Worm (Caenorhabditis elegans) whole organism, young adult: ENCODE data around the gene gpa-3.

Experiments used
- B0336.3 ChIP-seq: fragments of 200-800 bp; sonication (Bioruptor generic); IDR thresholded peaks from 2 replicates; pipeline ENCODE4 v1.3.6; 2022; ENCODE audit warnings: missing genetic modification characterization, missing compliant biosample characterization
- F39B2.1 ChIP-seq: fragments of 200-800 bp; sonication (Bioruptor generic); IDR thresholded peaks from 2 replicates; pipeline ENCODE4 v1.3.6; 2022; ENCODE audit warnings: missing genetic modification reagents, missing genetic modification characterization, missing compliant biosample characterization
- F57A8.1 ChIP-seq: fragments of 200-800 bp; sonication (Bioruptor generic); optimal IDR thresholded peaks from 2 replicates; lab custom pipeline; 2018; ENCODE audit warnings: mild to moderate bottlenecking, missing genetic modification characterization, moderate library complexity, missing compliant biosample characterization
- T26A5.8 ChIP-seq: sonication (generic microtip); optimal IDR thresholded peaks from 2 replicates; lab custom pipeline; 2016; ENCODE audit warnings: missing genetic modification characterization, missing compliant biosample characterization
- Y53G8AR.9 ChIP-seq: fragments of 200-800 bp; sonication (Bioruptor generic); conservative IDR thresholded peaks from 2 replicates; pipeline ENCODE4 v1.3.6; 2022; ENCODE audit warnings: missing genetic modification reagents, missing genetic modification characterization, missing compliant biosample characterization
- Y67H2A.10 ChIP-seq: fragments of 200-800 bp; sonication (Bioruptor generic); conservative IDR thresholded peaks from 2 replicates; pipeline ENCODE4 v1.3.6; 2022; ENCODE audit warnings: missing genetic modification reagents, missing genetic modification characterization, missing compliant biosample characterization
- Y95B8A.8 ChIP-seq: fragments of 200-800 bp; sonication (Bioruptor generic); IDR thresholded peaks from 2 replicates; pipeline ENCODE4 v1.3.6; 2022; ENCODE audit warnings: missing genetic modification reagents, missing genetic modification characterization, missing compliant biosample characterization
- ZK185.1 ChIP-seq: sonication (generic microtip); optimal IDR thresholded peaks from 2 replicates; lab custom pipeline; 2016; ENCODE audit warnings: mild to moderate bottlenecking, missing genetic modification characterization, missing compliant biosample characterization; ENCODE audit not compliant: poor library complexity, severe bottlenecking
- aptf-2 ChIP-seq: fragments of 200-800 bp; sonication (Bioruptor generic); conservative IDR thresholded peaks from 2 replicates; pipeline ENCODE4 v1.3.6; 2022; ENCODE audit warnings: missing genetic modification reagents, missing genetic modification characterization, missing compliant biosample characterization
- aptf-3 ChIP-seq: fragments of 200-800 bp; sonication (Bioruptor generic); IDR thresholded peaks from 2 replicates; pipeline ENCODE4 v1.3.6; 2022; ENCODE audit warnings: missing genetic modification characterization, missing compliant biosample characterization
- attf-5 ChIP-seq: fragments of 200-800 bp; sonication (Bioruptor generic); optimal IDR thresholded peaks from 2 replicates; lab custom pipeline; 2018; ENCODE audit warnings: mild to moderate bottlenecking, missing genetic modification characterization, missing compliant biosample characterization
- attf-6 ChIP-seq: fragments of 200-800 bp; sonication (Bioruptor generic); IDR thresholded peaks from 2 replicates; pipeline ENCODE4 v1.3.6; 2022; ENCODE audit warnings: missing genetic modification reagents, missing genetic modification characterization, missing compliant biosample characterization
- bed-1 ChIP-seq: fragments of 200-800 bp; sonication (Bioruptor generic); IDR thresholded peaks from 2 replicates; pipeline ENCODE4 v1.3.6; 2022; ENCODE audit warnings: missing genetic modification reagents, missing genetic modification characterization, missing compliant biosample characterization
- bed-2 ChIP-seq: fragments of 200-800 bp; sonication (Bioruptor generic); IDR thresholded peaks from 2 replicates; pipeline ENCODE4 v1.3.6; 2022; ENCODE audit warnings: missing genetic modification reagents, missing genetic modification characterization, missing compliant biosample characterization
- cebp-2 ChIP-seq: fragments of 200-800 bp; sonication (Bioruptor generic); IDR thresholded peaks from 2 replicates; pipeline ENCODE4 v1.3.6; 2022; ENCODE audit warnings: missing genetic modification characterization, missing compliant biosample characterization
- ceh-100 ChIP-seq: fragments of 200-800 bp; sonication (Bioruptor generic); IDR thresholded peaks from 2 replicates; pipeline ENCODE4 v1.3.6; 2022; ENCODE audit warnings: missing genetic modification reagents, missing genetic modification characterization, missing compliant biosample characterization
- chd-7 ChIP-seq: sonication (generic microtip); optimal IDR thresholded peaks from 2 replicates; lab custom pipeline; 2016; ENCODE audit warnings: mild to moderate bottlenecking, missing genetic modification characterization, moderate library complexity, missing compliant biosample characterization
- die-1 ChIP-seq: sonication (generic microtip); optimal IDR thresholded peaks from 2 replicates; lab custom pipeline; 2016; ENCODE audit warnings: missing genotype, mild to moderate bottlenecking, missing genetic modification characterization, missing compliant biosample characterization
- dpl-1 ChIP-seq: fragments of 150-350 bp; optimal IDR thresholded peaks from 2 replicates; lab custom pipeline; 2014; ENCODE audit warnings: missing biosample characterization, missing genetic modification reagents, missing genetic modification characterization
- egl-18 ChIP-seq: fragments of 200-800 bp; sonication (Bioruptor generic); IDR thresholded peaks from 2 replicates; pipeline ENCODE4 v1.3.6; 2022; ENCODE audit warnings: missing genetic modification reagents, missing genetic modification characterization, missing compliant biosample characterization
- gei-17 ChIP-seq: fragments of 200-800 bp; sonication (Bioruptor generic); optimal IDR thresholded peaks from 2 replicates; lab custom pipeline; 2018; ENCODE audit warnings: mild to moderate bottlenecking, missing genetic modification characterization, missing compliant biosample characterization
- hlh-12 ChIP-seq: sonication (generic microtip); optimal IDR thresholded peaks from 2 replicates; lab custom pipeline; 2016; ENCODE audit warnings: missing genetic modification characterization, missing compliant biosample characterization
- hlh-26 ChIP-seq: fragments of 200-800 bp; sonication (Bioruptor generic); conservative IDR thresholded peaks from 2 replicates; pipeline ENCODE4 v1.3.6; 2022; ENCODE audit warnings: missing genetic modification reagents, missing genetic modification characterization, missing compliant biosample characterization
- hmg-1.2 ChIP-seq: fragments of 200-800 bp; sonication (Bioruptor generic); IDR thresholded peaks from 2 replicates; pipeline ENCODE4 v1.3.6; 2022; ENCODE audit warnings: missing genetic modification reagents, missing genetic modification characterization, missing compliant biosample characterization
- lag-1 ChIP-seq: fragments of 200-800 bp; sonication (Bioruptor generic); IDR thresholded peaks from 2 replicates; pipeline ENCODE4 v1.3.6; 2022; ENCODE audit warnings: missing genetic modification reagents, missing genetic modification characterization, missing compliant biosample characterization
- let-526 ChIP-seq: fragments of 200-800 bp; sonication (Bioruptor generic); IDR thresholded peaks from 2 replicates; pipeline ENCODE4 v1.3.6; 2022; ENCODE audit warnings: missing genetic modification reagents, missing genetic modification characterization, missing compliant biosample characterization
- lin-26 ChIP-seq: fragments of 200-800 bp; sonication (Bioruptor generic); IDR thresholded peaks from 2 replicates; pipeline ENCODE4 v1.3.6; 2022; ENCODE audit warnings: missing genetic modification reagents, missing genetic modification characterization, missing compliant biosample characterization
- lin-54 ChIP-seq: fragments of 200-800 bp; sonication (Bioruptor generic); optimal IDR thresholded peaks from 2 replicates; lab custom pipeline; 2018; ENCODE audit warnings: mild to moderate bottlenecking, missing genetic modification characterization, missing compliant biosample characterization
- lir-1 ChIP-seq: fragments of 200-800 bp; sonication (Bioruptor generic); conservative IDR thresholded peaks from 2 replicates; pipeline ENCODE4 v1.3.6; 2022; ENCODE audit warnings: missing genetic modification reagents, missing genetic modification characterization, missing compliant biosample characterization
- lsl-1 ChIP-seq: fragments of 200-800 bp; sonication (Bioruptor generic); optimal IDR thresholded peaks from 2 replicates; lab custom pipeline; 2018; ENCODE audit warnings: mild to moderate bottlenecking, missing genetic modification characterization, moderate library complexity, missing compliant biosample characterization
- lsy-27 ChIP-seq: sonication (generic microtip); optimal IDR thresholded peaks from 2 replicates; lab custom pipeline; 2017; ENCODE audit warnings: missing genetic modification characterization, mild to moderate bottlenecking, missing compliant biosample characterization, antibody characterized with exemption, missing genotype, borderline replicate concordance; ENCODE audit not compliant: insufficient read depth
- madf-6 ChIP-seq: fragments of 200-800 bp; sonication (Bioruptor generic); IDR thresholded peaks from 2 replicates; pipeline ENCODE4 v1.3.6; 2022; ENCODE audit warnings: missing genetic modification reagents, missing genetic modification characterization, missing compliant biosample characterization
- madf-8 ChIP-seq: fragments of 200-800 bp; sonication (Bioruptor generic); conservative IDR thresholded peaks from 2 replicates; pipeline ENCODE4 v1.3.6; 2022; ENCODE audit warnings: missing genetic modification reagents, missing genetic modification characterization, missing compliant biosample characterization
- mcd-1 ChIP-seq: fragments of 200-800 bp; sonication (Bioruptor generic); IDR thresholded peaks from 2 replicates; pipeline ENCODE4 v1.3.6; 2022; ENCODE audit warnings: missing genetic modification reagents, missing genetic modification characterization, missing compliant biosample characterization
- mes-4 ChIP-seq: sonication (generic microtip); optimal IDR thresholded peaks from 2 replicates; lab custom pipeline; 2016; ENCODE audit warnings: missing genotype, missing genetic modification characterization, missing compliant biosample characterization
- nfyb-1 ChIP-seq: fragments of 200-800 bp; sonication (Bioruptor generic); IDR thresholded peaks from 2 replicates; pipeline ENCODE4 v1.3.6; 2022; ENCODE audit warnings: missing genetic modification reagents, missing genetic modification characterization, missing compliant biosample characterization
- nhr-120 ChIP-seq: fragments of 200-800 bp; sonication (Bioruptor generic); IDR thresholded peaks from 2 replicates; pipeline ENCODE4 v1.3.6; 2022; ENCODE audit warnings: missing genetic modification characterization, missing compliant biosample characterization
- nhr-179 ChIP-seq: sonication (generic microtip); optimal IDR thresholded peaks from 2 replicates; lab custom pipeline; 2016; ENCODE audit warnings: mild to moderate bottlenecking, missing genetic modification characterization, missing compliant biosample characterization
- nhr-80 ChIP-seq: sonication (generic microtip); optimal IDR thresholded peaks from 2 replicates; lab custom pipeline; 2016; ENCODE audit warnings: missing genetic modification characterization, missing compliant biosample characterization
- pbrm-1 ChIP-seq: fragments of 200-800 bp; sonication (Bioruptor generic); IDR thresholded peaks from 2 replicates; pipeline ENCODE4 v1.3.6; 2022; ENCODE audit warnings: missing genetic modification reagents, missing genetic modification characterization, missing compliant biosample characterization
- rpc-1 ChIP-seq, 2 experiments: fragments of 150-350 bp in 1 of 2; sonication (generic microtip) in 1 of 2; optimal IDR thresholded peaks; 2 replicates each; lab custom pipeline; 2014 to 2018; ENCODE audit warnings: missing biosample characterization in 1 of 2, missing genetic modification characterization in 1 of 2, missing genetic modification reagents in 1 of 2, missing genotype in 1 of 2
- sea-2 ChIP-seq: fragments of 200-800 bp; sonication (Bioruptor generic); IDR thresholded peaks from 2 replicates; pipeline ENCODE4 v1.3.6; 2022; ENCODE audit warnings: missing genetic modification characterization, missing compliant biosample characterization
- snpc-1.3 ChIP-seq: sonication (generic microtip); optimal IDR thresholded peaks from 2 replicates; lab custom pipeline; 2017; ENCODE audit warnings: missing genetic modification characterization, mild to moderate bottlenecking, missing compliant biosample characterization, antibody characterized with exemption, moderate library complexity, missing genotype, missing genetic modification reagents; ENCODE audit not compliant: insufficient read depth
- snpc-3.4 ChIP-seq: sonication (generic microtip); optimal IDR thresholded peaks from 2 replicates; lab custom pipeline; 2017; ENCODE audit warnings: missing genetic modification characterization, mild to moderate bottlenecking, missing compliant biosample characterization, antibody characterized with exemption, moderate library complexity, missing genotype, missing genetic modification reagents
- ztf-28 ChIP-seq: fragments of 200-800 bp; sonication (Bioruptor generic); IDR thresholded peaks from 2 replicates; pipeline ENCODE4 v1.3.6; 2022; ENCODE audit warnings: missing genetic modification reagents, missing genetic modification characterization, missing compliant biosample characterization

gpa-3 gene

DNA sequence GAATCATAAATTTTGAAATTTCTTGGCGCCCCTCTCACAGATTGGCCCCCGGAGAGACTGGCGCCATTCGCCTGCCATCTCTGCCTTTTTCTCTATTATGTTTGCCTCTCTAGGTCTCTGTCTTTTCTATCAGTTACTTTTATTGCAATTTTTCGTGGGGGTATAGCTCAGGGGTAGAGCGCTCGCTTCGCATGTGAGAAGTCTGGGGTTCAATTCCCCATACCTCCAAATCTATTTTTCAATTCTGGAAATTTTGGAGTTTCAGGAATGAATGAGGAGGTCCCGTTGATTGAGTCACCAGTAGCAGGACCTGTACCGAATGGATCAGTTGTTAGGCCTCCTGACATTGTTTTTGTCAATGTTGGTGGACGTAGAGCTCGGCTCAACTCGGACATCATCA, 41.5 kb downstream of the gpa-3 start, which contains the start of gene kvs-3 (continued):
- TF ChIP-seq sea-2 (GFP tag; lab: Robert Waterston, UW) (0 out of 2 replicates have a peak, but pooled peaks have one; percentile 70), ZK185.1 (tag; lab: Kevin White, UChicago) (peak; percentile 80), mes-4 (peak; percentile 66), snpc-1.3 (tag; lab: Kevin White, UChicago) (peak; percentile 87), ztf-28 (GFP tag; lab: Robert Waterston, UW) (peak; percentile 92), hmg-1.2 (GFP tag; lab: Robert Waterston, UW) (peak; percentile 80), mcd-1 (GFP tag; lab: Robert Waterston, UW) (no peak; the same call in 1 of the 2 replicates), F57A8.1 (GFP tag; lab: Kevin White, UChicago) (peak; percentile 95), attf-6 (GFP tag; lab: Robert Waterston, UW) (peak; percentile 1), madf-6 (no peak; the same call in 1 of the 2 replicates), lin-26 (GFP tag; lab: Robert Waterston, UW) (no peak; the same call in 1 of the 2 replicates), F39B2.1 (GFP tag; lab: Robert Waterston, UW) (peak; percentile 90; the same call in 1 of the 2 replicates), madf-8 (GFP tag; lab: Robert Waterston, UW) (no peak), aptf-3 (GFP tag; lab: Robert Waterston, UW) (no peak), ceh-100 (GFP tag; lab: Robert Waterston, UW) (peak; percentile 63), dpl-1 (GFP tag; lab: Kevin White, UChicago) (peak; percentile 18), hlh-26 (no peak), lsl-1 (no peak), chd-7 (peak; percentile 88), bed-1 (GFP tag; lab: Robert Waterston, UW) (0 out of 2 replicates have a peak, but pooled peaks have one; percentile 14), hlh-12 (tag; lab: Kevin White, UChicago) (peak; percentile 50), gei-17 (GFP tag; lab: Kevin White, UChicago) (no peak), egl-18 (peak; percentile 75; the same call in 1 of the 2 replicates), let-526 (GFP tag; lab: Robert Waterston, UW) (no peak), aptf-2 (GFP tag; lab: Robert Waterston, UW) (no peak), rpc-1 (optimal IDR thresholded peaks at IDR 0.05; lab: Kevin White, UChicago) (peak; percentile 85), rpc-1 (tag; optimal IDR thresholded peaks at IDR 0.05; lab: Kevin White, UChicago) (peak; percentile 94), nhr-80 (no peak), attf-5 (peak; percentile 79), lsy-27 (peak; percentile 34), Y67H2A.10 (GFP tag; lab: Robert Waterston, UW) (peak; percentile 50; the same call in 1 of the 2 replicates), lir-1 (0 out of 2 replicates have a peak, but pooled peaks have one; percentile 48), Y53G8AR.9 (GFP tag; lab: Robert Waterston, UW) (peak; percentile 83), cebp-2 (0 out of 2 replicates have a peak, but pooled peaks have one; percentile 76), bed-2 (GFP tag; lab: Robert Waterston, UW) (0 out of 2 replicates have a peak, but pooled peaks have one; percentile 40), B0336.3 (no peak), lag-1 (GFP tag; lab: Robert Waterston, UW) (0 out of 2 replicates have a peak, but pooled peaks have one; percentile 39), nfyb-1 (GFP tag; lab: Robert Waterston, UW) (peak; percentile 92), snpc-3.4 (tag; lab: Kevin White, UChicago) (peak; percentile 89), T26A5.8 (peak; percentile 82), pbrm-1 (GFP tag; lab: Robert Waterston, UW) (peak; percentile 62; the same call in 1 of the 2 replicates), Y95B8A.8 (GFP tag; lab: Robert Waterston, UW) (0 out of 2 replicates have a peak, but pooled peaks have one; percentile 8), nhr-120 (GFP tag; lab: Robert Waterston, UW) (peak; percentile 92; the same call in 1 of the 2 replicates), lin-54 (GFP tag; lab: Kevin White, UChicago) (peak; percentile 71), nhr-179 (tag; lab: Kevin White, UChicago) (peak; percentile 46), die-1 (peak; percentile 85)
